Worm (Caenorhabditis elegans): ENCODE data around the gene srb-16.

DNA sequence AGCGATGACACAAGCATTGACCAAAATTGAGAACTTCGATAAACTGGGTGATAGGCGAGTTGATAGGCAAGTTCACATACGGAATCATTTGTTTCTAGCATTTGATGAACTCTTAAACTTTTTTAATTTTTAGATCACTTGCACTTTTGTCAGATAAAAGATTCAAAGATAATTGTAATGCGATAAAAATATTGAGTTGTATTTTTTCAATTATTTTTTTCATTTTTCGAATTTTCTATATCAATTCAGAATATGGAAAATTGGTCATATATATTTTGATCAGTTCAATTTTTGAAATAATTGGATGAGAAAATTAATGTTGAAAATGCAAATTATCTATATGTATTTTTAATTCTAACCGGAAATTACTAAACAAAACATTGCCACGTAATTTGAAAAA lies 16.0 kb upstream of the srb-16 start, which contains the start of gene srb-3:
- TF ChIP-seq snpc-4 (tag; optimal IDR thresholded peaks at IDR 0.05): no peak
- TF ChIP-seq nhr-12 (tag; optimal IDR thresholded peaks at IDR 0.05): no peak
- TF ChIP-seq nhr-237 (tag; optimal IDR thresholded peaks at IDR 0.05): no peak
- no peak for TF ChIP-seq unc-120 (tag; optimal IDR thresholded peaks at IDR 0.05; ENCODE audit: poor library complexity, severe bottlenecking)
- no peak for TF ChIP-seq unc-39 (tag; optimal IDR thresholded peaks at IDR 0.05)
- no peak for TF ChIP-seq mep-1 (tag; optimal IDR thresholded peaks at IDR 0.05)
- TF ChIP-seq drap-1 (GFP tag; optimal IDR thresholded peaks at IDR 0.05): no peak
- TF ChIP-seq lin-13 (tag; optimal IDR thresholded peaks at IDR 0.05): no peak
- no peak for TF ChIP-seq ces-1 (GFP tag; optimal IDR thresholded peaks at IDR 0.05)
- TF ChIP-seq mls-2 (tag; optimal IDR thresholded peaks at IDR 0.05): no peak
- no peak for TF ChIP-seq blmp-1 (tag; optimal IDR thresholded peaks at IDR 0.05)
- TF ChIP-seq ham-2 (GFP tag; optimal IDR thresholded peaks at IDR 0.05): no peak

Data from whole organism, mixed stage, embryonic.